Worm (Caenorhabditis elegans) whole organism, L4 larva: ENCODE results near the gene C34F11.1.
A peak's percentile ranks its signal among the peaks of the same experiment; 100 is the strongest.

Experiments used
- F26F4.8 ChIP-seq: fragments of 200-800 bp; sonication (Bioruptor generic); conservative IDR thresholded peaks from 2 replicates; pipeline ENCODE4 v1.3.6; 2022; ENCODE audit warnings: missing genetic modification characterization, missing compliant biosample characterization
- F37D6.2 ChIP-seq: sonication (generic microtip); optimal IDR thresholded peaks from 2 replicates; lab custom pipeline; 2016; ENCODE audit warnings: mild to moderate bottlenecking, missing genetic modification characterization, missing compliant biosample characterization
- F44E2.7 ChIP-seq: fragments of 200-800 bp; sonication (Bioruptor generic); IDR thresholded peaks from 2 replicates; pipeline ENCODE4 v2.1.2; 2022; ENCODE audit warnings: missing genetic modification characterization, missing compliant biosample characterization
- F49E8.2 ChIP-seq: sonication (generic microtip); optimal IDR thresholded peaks from 2 replicates; lab custom pipeline; 2016; ENCODE audit warnings: missing compliant biosample characterization, mild to moderate bottlenecking, missing genetic modification characterization, borderline replicate concordance
- T26A8.4 ChIP-seq: fragments of 200-800 bp; sonication (Bioruptor generic); IDR thresholded peaks from 2 replicates; pipeline ENCODE4 v1.3.6; 2022; ENCODE audit warnings: missing genetic modification characterization, missing compliant biosample characterization
- Y105C5A.15 ChIP-seq: fragments of 200-800 bp; sonication (Bioruptor generic); IDR thresholded peaks from 2 replicates; pipeline ENCODE4 v1.3.6; 2022; ENCODE audit warnings: missing genetic modification characterization, missing compliant biosample characterization
- ama-1 ChIP-seq: fragments of 150-350 bp; optimal IDR thresholded peaks from 2 replicates; lab custom pipeline; 2014; ENCODE audit warnings: inconsistent platforms, mixed read lengths
- arid-1 ChIP-seq: fragments of 200-800 bp; sonication (Bioruptor generic); conservative IDR thresholded peaks from 2 replicates; pipeline ENCODE4 v1.3.6; 2022; ENCODE audit warnings: missing genetic modification reagents, missing genetic modification characterization, missing compliant biosample characterization
- attf-4 ChIP-seq: sonication (generic microtip); optimal IDR thresholded peaks from 3 replicates; lab custom pipeline; 2017; ENCODE audit warnings: missing biosample characterization, missing genetic modification characterization
- ceh-28 ChIP-seq: fragments of 150-350 bp; optimal IDR thresholded peaks from 2 replicates; lab custom pipeline; 2014; ENCODE audit warnings: missing biosample characterization, missing genetic modification reagents, missing genetic modification characterization
- ceh-32 ChIP-seq: sonication (generic microtip); optimal IDR thresholded peaks from 2 replicates; lab custom pipeline; 2016; ENCODE audit warnings: mild to moderate bottlenecking, missing genetic modification characterization, missing compliant biosample characterization; ENCODE audit not compliant: poor library complexity
- ces-1 ChIP-seq: fragments of 150-350 bp; sonication (generic microtip); optimal IDR thresholded peaks from 4 replicates; lab custom pipeline; 2014; ENCODE audit warnings: missing biosample characterization, missing genetic modification reagents, missing genetic modification characterization
- cey-2 ChIP-seq: sonication (generic microtip); optimal IDR thresholded peaks from 3 replicates; lab custom pipeline; 2017; ENCODE audit warnings: missing genetic modification characterization, mild to moderate bottlenecking, missing compliant biosample characterization, antibody characterized with exemption, borderline replicate concordance; ENCODE audit not compliant: insufficient read depth
- daf-12 ChIP-seq: fragments of 150-350 bp; optimal IDR thresholded peaks from 2 replicates; lab custom pipeline; 2014; ENCODE audit warnings: missing biosample characterization, missing genetic modification reagents, missing genetic modification characterization
- daf-16 ChIP-seq, 3 experiments: sonication (generic microtip); optimal IDR thresholded peaks; 2 replicates each; lab custom pipeline; 2016 to 2017; ENCODE audit warnings: missing genetic modification characterization in 3 of 3, missing genetic modification reagents in 3 of 3, mild to moderate bottlenecking in 2 of 3, missing compliant biosample characterization in 2 of 3, missing biosample characterization in 1 of 3, moderate library complexity in 1 of 3
- daf-19 ChIP-seq: fragments of 200-800 bp; sonication (Bioruptor generic); conservative IDR thresholded peaks from 2 replicates; pipeline ENCODE4 v1.3.6; 2022; ENCODE audit warnings: missing genetic modification characterization, missing compliant biosample characterization
- dmd-8 ChIP-seq: fragments of 200-800 bp; sonication (Bioruptor generic); IDR thresholded peaks from 2 replicates; pipeline ENCODE4 v1.3.6; 2022; ENCODE audit warnings: missing genetic modification characterization, missing compliant biosample characterization
- dmd-9 ChIP-seq: fragments of 200-800 bp; sonication (Bioruptor generic); IDR thresholded peaks from 2 replicates; pipeline ENCODE4 v1.3.6; 2022; ENCODE audit warnings: missing genetic modification reagents, missing genetic modification characterization, missing compliant biosample characterization
- dpl-1 ChIP-seq: fragments of 150-350 bp; optimal IDR thresholded peaks from 2 replicates; lab custom pipeline; 2014; ENCODE audit warnings: missing biosample characterization, missing genetic modification reagents, missing genetic modification characterization
- dve-1 ChIP-seq: sonication (generic microtip); optimal IDR thresholded peaks from 2 replicates; lab custom pipeline; 2017; ENCODE audit warnings: antibody characterized with exemption, mild to moderate bottlenecking, missing genetic modification characterization, missing compliant biosample characterization; ENCODE audit not compliant: insufficient read depth
- egl-27 ChIP-seq: sonication (generic microtip); optimal IDR thresholded peaks from 3 replicates; lab custom pipeline; 2017; ENCODE audit warnings: missing biosample characterization, missing genetic modification reagents, missing genetic modification characterization
- egl-43 ChIP-seq: fragments of 200-800 bp; sonication (Bioruptor generic); IDR thresholded peaks from 2 replicates; pipeline ENCODE4 v1.3.6; 2022; ENCODE audit warnings: missing genetic modification reagents, missing genetic modification characterization, missing compliant biosample characterization
- fkh-10 ChIP-seq: fragments of 150-350 bp; optimal IDR thresholded peaks from 2 replicates; lab custom pipeline; 2014; ENCODE audit warnings: missing biosample characterization, missing genetic modification reagents, missing genetic modification characterization
- hif-1 ChIP-seq, 2 experiments: sonication (generic microtip); optimal IDR thresholded peaks; 2 replicates each; lab custom pipeline; 2016 to 2017; ENCODE audit warnings: missing compliant biosample characterization in 2 of 2, missing genetic modification characterization in 2 of 2, missing genetic modification reagents in 2 of 2, missing genotype in 2 of 2, mild to moderate bottlenecking in 1 of 2
- hlh-11 ChIP-seq: fragments of 200-800 bp; sonication (Bioruptor generic); optimal IDR thresholded peaks from 2 replicates; lab custom pipeline; 2018; ENCODE audit warnings: mild to moderate bottlenecking, missing genetic modification characterization, missing compliant biosample characterization
- hlh-30 ChIP-seq: sonication (generic microtip); optimal IDR thresholded peaks from 2 replicates; lab custom pipeline; 2017; ENCODE audit warnings: antibody characterized with exemption, mild to moderate bottlenecking, missing genetic modification characterization, missing compliant biosample characterization; ENCODE audit not compliant: insufficient read depth
- jun-1 ChIP-seq: fragments of 150-350 bp; optimal IDR thresholded peaks from 2 replicates; lab custom pipeline; 2014; ENCODE audit warnings: missing biosample characterization, missing genetic modification reagents, missing genetic modification characterization
- lin-1 ChIP-seq: fragments of 200-800 bp; sonication (Bioruptor generic); IDR thresholded peaks from 2 replicates; pipeline ENCODE4 v1.3.6; 2022; ENCODE audit warnings: missing genetic modification reagents, missing genetic modification characterization, missing compliant biosample characterization
- lin-13 ChIP-seq: fragments of 150-350 bp; optimal IDR thresholded peaks from 2 replicates; lab custom pipeline; 2014; ENCODE audit warnings: missing biosample characterization, missing genetic modification reagents, missing genetic modification characterization
- lin-15B ChIP-seq: fragments of 150-350 bp; sonication (generic microtip); optimal IDR thresholded peaks from 3 replicates; lab custom pipeline; 2014; ENCODE audit warnings: missing biosample characterization, missing genetic modification characterization
- lir-3 ChIP-seq: sonication (generic microtip); optimal IDR thresholded peaks from 2 replicates; lab custom pipeline; 2016; ENCODE audit warnings: mild to moderate bottlenecking, missing genetic modification characterization, missing compliant biosample characterization
- madf-9 ChIP-seq: fragments of 200-800 bp; sonication (Bioruptor generic); conservative IDR thresholded peaks from 2 replicates; pipeline ENCODE4 v1.3.6; 2022; ENCODE audit warnings: missing genetic modification reagents, missing genetic modification characterization, missing compliant biosample characterization
- mxl-2 ChIP-seq: fragments of 200-800 bp; sonication (Bioruptor generic); conservative IDR thresholded peaks from 2 replicates; pipeline ENCODE4 v1.3.6; 2022; ENCODE audit warnings: missing genetic modification reagents, missing genetic modification characterization, missing compliant biosample characterization
- mxl-3 ChIP-seq: fragments of 200-800 bp; sonication (Bioruptor generic); optimal IDR thresholded peaks from 2 replicates; lab custom pipeline; 2018; ENCODE audit warnings: mild to moderate bottlenecking, missing genetic modification characterization, missing compliant biosample characterization
- nhr-102 ChIP-seq: sonication (generic microtip); optimal IDR thresholded peaks from 2 replicates; lab custom pipeline; 2016; ENCODE audit warnings: mild to moderate bottlenecking, missing genetic modification characterization, moderate library complexity, missing compliant biosample characterization
- nhr-111 ChIP-seq: fragments of 200-800 bp; sonication (Bioruptor generic); optimal IDR thresholded peaks from 2 replicates; lab custom pipeline; 2018; ENCODE audit warnings: mild to moderate bottlenecking, missing genetic modification characterization, missing compliant biosample characterization
- nhr-237 ChIP-seq: sonication (generic microtip); optimal IDR thresholded peaks from 2 replicates; lab custom pipeline; 2017; ENCODE audit warnings: missing biosample characterization, missing genetic modification characterization
- nhr-25 ChIP-seq: sonication (generic microtip); optimal IDR thresholded peaks from 2 replicates; lab custom pipeline; 2017; ENCODE audit warnings: missing genetic modification characterization, mild to moderate bottlenecking, missing compliant biosample characterization, antibody characterized with exemption, moderate library complexity, borderline replicate concordance; ENCODE audit not compliant: insufficient read depth
- nhr-48 ChIP-seq: sonication (generic microtip); optimal IDR thresholded peaks from 2 replicates; lab custom pipeline; 2016; ENCODE audit warnings: mild to moderate bottlenecking, missing genetic modification characterization, missing compliant biosample characterization
- pha-4 ChIP-seq, 2 experiments: fragments of 150-350 bp in 1 of 2; fragments of 200-800 bp in 1 of 2; sonication (Bioruptor generic) in 1 of 2; IDR thresholded peaks in 1 of 2; optimal IDR thresholded peaks in 1 of 2; 2 replicates each; pipeline versions ENCODE4 v1.3.6 to Lab custom; 2014 to 2022; ENCODE audit warnings: missing genetic modification characterization in 2 of 2, missing genetic modification reagents in 2 of 2, missing biosample characterization in 1 of 2, missing compliant biosample characterization in 1 of 2
- saeg-2 ChIP-seq: fragments of 200-800 bp; sonication (Bioruptor generic); IDR thresholded peaks from 2 replicates; pipeline ENCODE4 v1.3.6; 2022; ENCODE audit warnings: missing genetic modification reagents, missing genetic modification characterization, missing compliant biosample characterization
- sdz-12 ChIP-seq: fragments of 200-800 bp; sonication (Bioruptor generic); optimal IDR thresholded peaks from 2 replicates; lab custom pipeline; 2018; ENCODE audit warnings: mild to moderate bottlenecking, missing genetic modification characterization, missing compliant biosample characterization
- snpc-1.2 ChIP-seq: fragments of 200-800 bp; sonication (Bioruptor generic); IDR thresholded peaks from 2 replicates; pipeline ENCODE4 v1.3.6; 2022; ENCODE audit warnings: missing genetic modification reagents, missing genetic modification characterization, missing compliant biosample characterization
- snpc-4 ChIP-seq: fragments of 150-350 bp; optimal IDR thresholded peaks from 2 replicates; lab custom pipeline; 2014; ENCODE audit warnings: missing biosample characterization, missing genetic modification characterization
- spr-1 ChIP-seq: sonication (generic microtip); optimal IDR thresholded peaks from 2 replicates; lab custom pipeline; 2016; ENCODE audit warnings: mild to moderate bottlenecking, missing genetic modification characterization, missing compliant biosample characterization
- unc-39 ChIP-seq: sonication (generic microtip); optimal IDR thresholded peaks from 2 replicates; lab custom pipeline; 2017; ENCODE audit warnings: missing biosample characterization, missing genetic modification characterization
- zip-11 ChIP-seq: fragments of 200-800 bp; sonication (Bioruptor generic); IDR thresholded peaks from 2 replicates; pipeline ENCODE4 v1.3.6; 2022; ENCODE audit warnings: missing genetic modification characterization, missing compliant biosample characterization
- zip-2 ChIP-seq: fragments of 150-350 bp; optimal IDR thresholded peaks from 2 replicates; lab custom pipeline; 2014; ENCODE audit warnings: missing biosample characterization, missing genetic modification characterization
- ztf-11 ChIP-seq: fragments of 150-350 bp; optimal IDR thresholded peaks from 2 replicates; lab custom pipeline; 2014; ENCODE audit warnings: missing biosample characterization, missing genetic modification characterization

Gene C34F11.1

ce11 chrII:5185955-5186539, 26.7 kb upstream of the C34F11.1 start:
- TF ChIP-seq daf-19 (GFP tag; lab: Robert Waterston, UW) (no peak), F44E2.7 (no peak), mxl-3 (GFP tag; lab: Kevin White, UChicago) (no peak), daf-16 (GFP tag; optimal IDR thresholded peaks at IDR 0.05; lab: Kevin White, UChicago) (peak in 1 of 2 experiments; percentile 62), daf-16 (tag; optimal IDR thresholded peaks at IDR 0.05; lab: Kevin White, UChicago) (peak; percentile 94), snpc-4 (tag; lab: Kevin White, UChicago) (no peak), nhr-48 (tag; lab: Kevin White, UChicago) (peak; percentile 43), F49E8.2 (tag; lab: Kevin White, UChicago) (no peak), T26A8.4 (GFP tag; lab: Robert Waterston, UW) (no peak; the same call in 1 of the 2 replicates), F37D6.2 (no peak), ces-1 (no peak), dpl-1 (GFP tag; lab: Kevin White, UChicago) (no peak), ceh-32 (tag; lab: Kevin White, UChicago) (no peak), lin-15B (tag; lab: Kevin White, UChicago) (no peak), spr-1 (tag; lab: Kevin White, UChicago) (no peak), egl-27 (tag; lab: Kevin White, UChicago) (no peak), egl-43 (GFP tag; lab: Robert Waterston, UW) (no peak), nhr-25 (tag; lab: Kevin White, UChicago) (no peak), jun-1 (no peak), hlh-30 (tag; lab: Kevin White, UChicago) (peak; percentile 35), arid-1 (GFP tag; lab: Robert Waterston, UW) (no peak), dmd-8 (no peak), lir-3 (no peak), unc-39 (tag; lab: Kevin White, UChicago) (no peak), F26F4.8 (GFP tag; lab: Robert Waterston, UW) (no peak), dmd-9 (no peak), dve-1 (tag; lab: Kevin White, UChicago) (peak; percentile 76), fkh-10 (no peak), hif-1 (tag; optimal IDR thresholded peaks at IDR 0.05; lab: Kevin White, UChicago) (no peak), ceh-28 (tag; lab: Kevin White, UChicago) (no peak), daf-12 (no peak), sdz-12 (GFP tag; lab: Kevin White, UChicago) (no peak), saeg-2 (no peak), nhr-237 (tag; lab: Kevin White, UChicago) (no peak), snpc-1.2 (no peak), attf-4 (tag; lab: Kevin White, UChicago) (no peak), Y105C5A.15 (GFP tag; lab: Robert Waterston, UW) (no peak), nhr-111 (GFP tag; lab: Kevin White, UChicago) (no peak), nhr-102 (tag; lab: Kevin White, UChicago) (peak; percentile 49), zip-11 (GFP tag; lab: Robert Waterston, UW) (no peak), hlh-11 (tag; lab: Kevin White, UChicago) (peak; percentile 78), zip-2 (tag; lab: Kevin White, UChicago) (no peak), cey-2 (no peak), ztf-11 (tag; lab: Kevin White, UChicago) (no peak), madf-9 (GFP tag; lab: Robert Waterston, UW) (no peak), lin-1 (no peak), ama-1 (lab: Kevin White, UChicago) (no peak), mxl-2 (GFP tag; lab: Robert Waterston, UW) (no peak), pha-4 (GFP tag; IDR thresholded peaks at IDR 0.05; lab: Robert Waterston, UW) (peak; percentile 43; the same call in 1 of the 2 replicates), pha-4 (tag; optimal IDR thresholded peaks at IDR 0.05; lab: Kevin White, UChicago) (no peak), lin-13 (GFP tag; lab: Kevin White, UChicago) (no peak)
